Worm (Caenorhabditis elegans) whole organism, young adult: ENCODE measurements around the gene elt-6.

Experiments used
- B0019.2 ChIP-seq: fragments of 200-800 bp; sonication (Bioruptor generic); conservative IDR thresholded peaks from 2 replicates; pipeline ENCODE4 v1.3.6; 2022; ENCODE audit warnings: missing genetic modification reagents, missing genetic modification characterization, missing compliant biosample characterization
- B0035.1 ChIP-seq: sonication (generic microtip); optimal IDR thresholded peaks from 2 replicates; lab custom pipeline; 2016; ENCODE audit warnings: missing genetic modification characterization, mild to moderate bottlenecking, missing compliant biosample characterization, missing genotype, missing genetic modification reagents
- B0261.1 ChIP-seq: sonication (generic microtip); optimal IDR thresholded peaks from 2 replicates; lab custom pipeline; 2016; ENCODE audit warnings: mild to moderate bottlenecking, missing genetic modification characterization, moderate library complexity, missing compliant biosample characterization
- B0336.3 ChIP-seq: fragments of 200-800 bp; sonication (Bioruptor generic); IDR thresholded peaks from 2 replicates; pipeline ENCODE4 v1.3.6; 2022; ENCODE audit warnings: missing genetic modification characterization, missing compliant biosample characterization
- F10E7.11 ChIP-seq: sonication (generic microtip); optimal IDR thresholded peaks from 2 replicates; lab custom pipeline; 2017; ENCODE audit warnings: mild to moderate bottlenecking, missing genetic modification characterization, moderate library complexity, missing compliant biosample characterization
- F52B5.7 ChIP-seq: sonication (generic microtip); optimal IDR thresholded peaks from 2 replicates; lab custom pipeline; 2016; ENCODE audit warnings: mild to moderate bottlenecking, missing genetic modification characterization, missing compliant biosample characterization
- F55B11.4 ChIP-seq: sonication (generic microtip); optimal IDR thresholded peaks from 2 replicates; lab custom pipeline; 2016; ENCODE audit warnings: missing compliant biosample characterization, missing genetic modification characterization, borderline replicate concordance; ENCODE audit not compliant: insufficient read depth
- F57C9.4 ChIP-seq: sonication (generic microtip); optimal IDR thresholded peaks from 2 replicates; lab custom pipeline; 2017; ENCODE audit warnings: mild to moderate bottlenecking, missing genetic modification characterization, missing compliant biosample characterization
- Y53F4B.3 ChIP-seq: fragments of 200-800 bp; sonication (Bioruptor generic); IDR thresholded peaks from 2 replicates; pipeline ENCODE4 v1.3.6; 2022; ENCODE audit warnings: missing genetic modification reagents, missing genetic modification characterization, missing compliant biosample characterization
- Y79H2A.3 ChIP-seq: fragments of 200-800 bp; sonication (Bioruptor generic); conservative IDR thresholded peaks from 2 replicates; pipeline ENCODE4 v1.3.6; 2022; ENCODE audit warnings: missing genetic modification reagents, missing genetic modification characterization, missing compliant biosample characterization
- Y95B8A.8 ChIP-seq: fragments of 200-800 bp; sonication (Bioruptor generic); IDR thresholded peaks from 2 replicates; pipeline ENCODE4 v1.3.6; 2022; ENCODE audit warnings: missing genetic modification reagents, missing genetic modification characterization, missing compliant biosample characterization
- ZK185.1 ChIP-seq: sonication (generic microtip); optimal IDR thresholded peaks from 2 replicates; lab custom pipeline; 2016; ENCODE audit warnings: mild to moderate bottlenecking, missing genetic modification characterization, missing compliant biosample characterization; ENCODE audit not compliant: poor library complexity, severe bottlenecking
- aptf-2 ChIP-seq: fragments of 200-800 bp; sonication (Bioruptor generic); conservative IDR thresholded peaks from 2 replicates; pipeline ENCODE4 v1.3.6; 2022; ENCODE audit warnings: missing genetic modification reagents, missing genetic modification characterization, missing compliant biosample characterization
- ccch-3 ChIP-seq: fragments of 200-800 bp; sonication (Bioruptor generic); optimal IDR thresholded peaks from 2 replicates; lab custom pipeline; 2018; ENCODE audit warnings: mild to moderate bottlenecking, missing genetic modification characterization, missing compliant biosample characterization
- ceh-27 ChIP-seq: fragments of 200-800 bp; sonication (Bioruptor generic); optimal IDR thresholded peaks from 2 replicates; lab custom pipeline; 2018; ENCODE audit warnings: mild to moderate bottlenecking, missing genetic modification characterization, moderate library complexity, missing compliant biosample characterization
- ceh-58 ChIP-seq: fragments of 200-800 bp; sonication (Bioruptor generic); IDR thresholded peaks from 2 replicates; pipeline ENCODE4 v1.3.6; 2022; ENCODE audit warnings: missing genetic modification characterization, missing compliant biosample characterization
- ceh-79 ChIP-seq: sonication (generic microtip); optimal IDR thresholded peaks from 2 replicates; lab custom pipeline; 2017; ENCODE audit warnings: mild to moderate bottlenecking, missing genetic modification characterization, missing compliant biosample characterization
- ceh-91 ChIP-seq: fragments of 200-800 bp; sonication (Bioruptor generic); IDR thresholded peaks from 2 replicates; pipeline ENCODE4 v1.3.6; 2022; ENCODE audit warnings: missing genetic modification reagents, missing genetic modification characterization, missing compliant biosample characterization
- chd-7 ChIP-seq: sonication (generic microtip); optimal IDR thresholded peaks from 2 replicates; lab custom pipeline; 2016; ENCODE audit warnings: mild to moderate bottlenecking, missing genetic modification characterization, moderate library complexity, missing compliant biosample characterization
- dox-1 ChIP-seq: fragments of 200-800 bp; sonication (Bioruptor generic); IDR thresholded peaks from 2 replicates; pipeline ENCODE4 v1.3.6; 2022; ENCODE audit warnings: missing genetic modification reagents, missing genetic modification characterization, missing compliant biosample characterization
- egl-44 ChIP-seq: fragments of 200-800 bp; sonication (Bioruptor generic); IDR thresholded peaks from 2 replicates; pipeline ENCODE4 v1.3.6; 2022; ENCODE audit warnings: missing genetic modification reagents, missing genetic modification characterization, missing compliant biosample characterization
- egrh-3 ChIP-seq: fragments of 200-800 bp; sonication (Bioruptor generic); IDR thresholded peaks from 2 replicates; pipeline ENCODE4 v1.3.6; 2022; ENCODE audit warnings: missing genetic modification reagents, missing genetic modification characterization, missing compliant biosample characterization
- ekl-4 ChIP-seq: fragments of 200-800 bp; sonication (Bioruptor generic); IDR thresholded peaks from 2 replicates; pipeline ENCODE4 v1.3.6; 2022; ENCODE audit warnings: missing genetic modification reagents, missing genetic modification characterization, missing compliant biosample characterization
- hmg-1.2 ChIP-seq: fragments of 200-800 bp; sonication (Bioruptor generic); IDR thresholded peaks from 2 replicates; pipeline ENCODE4 v1.3.6; 2022; ENCODE audit warnings: missing genetic modification reagents, missing genetic modification characterization, missing compliant biosample characterization
- hmg-20 ChIP-seq: fragments of 200-800 bp; sonication (Bioruptor generic); IDR thresholded peaks from 2 replicates; pipeline ENCODE4 v1.3.6; 2022; ENCODE audit warnings: missing genetic modification reagents, missing genetic modification characterization, missing compliant biosample characterization
- let-607 ChIP-seq, 2 experiments: fragments of 200-800 bp in 1 of 2; sonication (Bioruptor generic) in 1 of 2; sonication (generic microtip) in 1 of 2; optimal IDR thresholded peaks; 2 replicates each; lab custom pipeline; 2016 to 2018; ENCODE audit warnings: mild to moderate bottlenecking in 2 of 2, missing compliant biosample characterization in 2 of 2, missing genetic modification characterization in 2 of 2, moderate library complexity in 2 of 2, missing genotype in 1 of 2
- lin-35 ChIP-seq, 3 experiments: fragments of 150-350 bp in 2 of 3; sonication (generic microtip) in 1 of 3; optimal IDR thresholded peaks; 2 replicates each; lab custom pipeline; 2014 to 2018; ENCODE audit warnings: missing biosample characterization in 3 of 3, missing genetic modification characterization in 3 of 3, missing genetic modification reagents in 3 of 3
- lsy-27 ChIP-seq: sonication (generic microtip); optimal IDR thresholded peaks from 2 replicates; lab custom pipeline; 2017; ENCODE audit warnings: missing genetic modification characterization, mild to moderate bottlenecking, missing compliant biosample characterization, antibody characterized with exemption, missing genotype, borderline replicate concordance; ENCODE audit not compliant: insufficient read depth
- madf-3 ChIP-seq: fragments of 200-800 bp; sonication (Bioruptor generic); IDR thresholded peaks from 2 replicates; pipeline ENCODE4 v1.3.6; 2022; ENCODE audit warnings: missing genetic modification reagents, missing genetic modification characterization, missing compliant biosample characterization
- mcd-1 ChIP-seq: fragments of 200-800 bp; sonication (Bioruptor generic); IDR thresholded peaks from 2 replicates; pipeline ENCODE4 v1.3.6; 2022; ENCODE audit warnings: missing genetic modification reagents, missing genetic modification characterization, missing compliant biosample characterization
- mes-4 ChIP-seq: sonication (generic microtip); optimal IDR thresholded peaks from 2 replicates; lab custom pipeline; 2016; ENCODE audit warnings: missing genotype, missing genetic modification characterization, missing compliant biosample characterization
- mxl-1 ChIP-seq: sonication (generic microtip); optimal IDR thresholded peaks from 2 replicates; lab custom pipeline; 2016; ENCODE audit warnings: missing genetic modification characterization, missing compliant biosample characterization
- nfya-2 ChIP-seq: fragments of 200-800 bp; sonication (Bioruptor generic); IDR thresholded peaks from 2 replicates; pipeline ENCODE4 v1.3.6; 2022; ENCODE audit warnings: missing genetic modification reagents, missing genetic modification characterization, missing compliant biosample characterization
- nfyb-1 ChIP-seq: fragments of 200-800 bp; sonication (Bioruptor generic); IDR thresholded peaks from 2 replicates; pipeline ENCODE4 v1.3.6; 2022; ENCODE audit warnings: missing genetic modification reagents, missing genetic modification characterization, missing compliant biosample characterization
- nhr-80 ChIP-seq: sonication (generic microtip); optimal IDR thresholded peaks from 2 replicates; lab custom pipeline; 2016; ENCODE audit warnings: missing genetic modification characterization, missing compliant biosample characterization
- nhr-90 ChIP-seq: sonication (generic microtip); optimal IDR thresholded peaks from 2 replicates; lab custom pipeline; 2016; ENCODE audit warnings: missing genotype, mild to moderate bottlenecking, missing genetic modification characterization, missing compliant biosample characterization
- pbrm-1 ChIP-seq: fragments of 200-800 bp; sonication (Bioruptor generic); IDR thresholded peaks from 2 replicates; pipeline ENCODE4 v1.3.6; 2022; ENCODE audit warnings: missing genetic modification reagents, missing genetic modification characterization, missing compliant biosample characterization
- rec-8 ChIP-seq, 2 experiments: sonication (generic microtip); optimal IDR thresholded peaks; 2 replicates each; lab custom pipeline; 2016; ENCODE audit warnings: mild to moderate bottlenecking in 2 of 2, missing genetic modification characterization in 2 of 2, missing genetic modification reagents in 2 of 2, missing genotype in 2 of 2, missing biosample characterization in 1 of 2, missing compliant biosample characterization in 1 of 2, moderate library complexity in 1 of 2
- snpc-3.4 ChIP-seq: sonication (generic microtip); optimal IDR thresholded peaks from 2 replicates; lab custom pipeline; 2017; ENCODE audit warnings: missing genetic modification characterization, mild to moderate bottlenecking, missing compliant biosample characterization, antibody characterized with exemption, moderate library complexity, missing genotype, missing genetic modification reagents
- somi-1 ChIP-seq: fragments of 200-800 bp; sonication (Bioruptor generic); optimal IDR thresholded peaks from 2 replicates; lab custom pipeline; 2018; ENCODE audit warnings: mild to moderate bottlenecking, missing genetic modification characterization, missing compliant biosample characterization
- unc-62 ChIP-seq: fragments of 150-350 bp; optimal IDR thresholded peaks from 2 replicates; lab custom pipeline; 2014; ENCODE audit warnings: missing biosample characterization, missing genetic modification reagents, missing genetic modification characterization
- zfh-2 ChIP-seq: fragments of 200-800 bp; sonication (Bioruptor generic); conservative IDR thresholded peaks from 2 replicates; pipeline ENCODE4 v1.3.6; 2022; ENCODE audit warnings: missing genetic modification reagents, missing genetic modification characterization, missing compliant biosample characterization
- ztf-25 ChIP-seq: fragments of 200-800 bp; sonication (Bioruptor generic); IDR thresholded peaks from 2 replicates; pipeline ENCODE4 v1.3.6; 2022; ENCODE audit warnings: missing genetic modification reagents, missing genetic modification characterization, missing compliant biosample characterization
- ztf-28 ChIP-seq: fragments of 200-800 bp; sonication (Bioruptor generic); IDR thresholded peaks from 2 replicates; pipeline ENCODE4 v1.3.6; 2022; ENCODE audit warnings: missing genetic modification reagents, missing genetic modification characterization, missing compliant biosample characterization
- ztf-3 ChIP-seq: fragments of 200-800 bp; sonication (Bioruptor generic); optimal IDR thresholded peaks from 2 replicates; lab custom pipeline; 2018; ENCODE audit warnings: mild to moderate bottlenecking, missing genetic modification characterization, missing compliant biosample characterization

elt-6 gene

DNA sequence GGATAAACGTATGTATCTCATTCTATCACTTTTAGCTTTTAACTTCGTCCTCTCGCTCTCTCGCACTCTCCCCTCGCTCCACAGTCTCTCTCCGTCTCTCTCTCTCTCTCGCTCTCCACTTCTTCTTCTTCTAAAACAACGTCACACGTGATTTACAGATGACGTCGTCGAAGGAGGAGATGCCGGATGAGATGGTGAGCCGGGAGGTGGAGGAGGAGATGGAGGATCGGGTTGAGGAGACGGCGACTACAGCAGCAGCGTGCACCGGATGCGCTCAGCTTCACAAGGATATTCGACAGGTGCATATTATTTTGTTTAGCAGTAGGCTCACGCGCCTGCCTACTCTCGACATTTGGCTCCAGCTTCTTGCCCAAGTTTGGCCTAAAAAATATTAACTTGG lies at the start of gene elt-6:
TSS of gene elt-6 (plus strand) at position 159 of the 400 bp plus-strand sequence.
- no peak for TF ChIP-seq F55B11.4 (tag; lab: Kevin White, UChicago)
- TF ChIP-seq ceh-27 (GFP tag; lab: Kevin White, UChicago), result no peak
- no peak for TF ChIP-seq let-607 (tag; optimal IDR thresholded peaks at IDR 0.05; lab: Kevin White, UChicago)
- TF ChIP-seq rec-8 (tag; optimal IDR thresholded peaks at IDR 0.05; lab: Kevin White, UChicago), result no peak
- peak; percentile 15 for TF ChIP-seq chd-7 (tag; lab: Kevin White, UChicago)
- TF ChIP-seq B0035.1, result no peak
- TF ChIP-seq F57C9.4, result no peak
- 0 out of 2 replicates have a peak, but pooled peaks have one; percentile 40 for TF ChIP-seq egrh-3
- TF ChIP-seq B0261.1 (tag; lab: Kevin White, UChicago), result no peak
- no peak for TF ChIP-seq snpc-3.4
- no peak for TF ChIP-seq B0336.3 (GFP tag; lab: Robert Waterston, UW)
- TF ChIP-seq pbrm-1 (GFP tag; lab: Robert Waterston, UW), result no peak
- TF ChIP-seq hmg-1.2 (GFP tag; lab: Robert Waterston, UW), result peak; percentile 31; the same call in 1 of the 2 replicates
- TF ChIP-seq dox-1, result no peak
- TF ChIP-seq hmg-20 (GFP tag; lab: Robert Waterston, UW), result no peak
- TF ChIP-seq ceh-58, result no peak
- TF ChIP-seq somi-1 (GFP tag; lab: Kevin White, UChicago), result no peak
- no peak for TF ChIP-seq ztf-25 (GFP tag; lab: Robert Waterston, UW)
- no peak for TF ChIP-seq madf-3 (GFP tag; lab: Robert Waterston, UW)
- peak; percentile 75 for TF ChIP-seq zfh-2
- no peak for TF ChIP-seq F10E7.11 (tag; lab: Kevin White, UChicago)
- no peak for TF ChIP-seq F52B5.7 (tag; lab: Kevin White, UChicago)
- no peak for TF ChIP-seq ccch-3 (GFP tag; lab: Kevin White, UChicago)

DNA sequence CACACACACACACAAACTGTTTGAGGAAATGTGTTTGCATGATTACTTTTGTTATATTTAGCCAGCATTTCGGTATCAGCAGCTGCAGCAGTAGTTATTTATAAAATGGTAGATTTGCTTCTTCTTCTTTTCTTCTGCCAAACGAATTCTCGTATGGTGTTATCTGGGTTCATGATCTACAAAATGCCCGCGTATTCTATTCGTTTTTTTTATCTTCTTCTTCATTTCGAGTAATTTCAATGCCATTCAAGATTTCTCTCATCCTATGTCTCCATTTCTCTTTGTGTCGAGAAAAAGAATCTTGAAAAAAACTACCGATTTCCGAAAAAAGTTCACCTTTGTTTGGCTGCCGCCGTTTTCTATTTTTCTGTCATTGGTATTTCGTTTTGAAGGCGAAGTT lies 48.8 kb upstream of the elt-6 start:
- TF ChIP-seq nhr-80 (tag; lab: Kevin White, UChicago), result no peak
- no peak for TF ChIP-seq aptf-2 (GFP tag; lab: Robert Waterston, UW)
- no peak for TF ChIP-seq mxl-1 (tag; lab: Kevin White, UChicago)
- no peak for TF ChIP-seq F57C9.4
- TF ChIP-seq Y79H2A.3, result no peak
- TF ChIP-seq ceh-79 (tag; lab: Kevin White, UChicago), result no peak
- no peak for TF ChIP-seq nfyb-1 (GFP tag; lab: Robert Waterston, UW)
- no peak for TF ChIP-seq ZK185.1 (tag; lab: Kevin White, UChicago)
- TF ChIP-seq somi-1 (GFP tag; lab: Kevin White, UChicago), result no peak

DNA sequence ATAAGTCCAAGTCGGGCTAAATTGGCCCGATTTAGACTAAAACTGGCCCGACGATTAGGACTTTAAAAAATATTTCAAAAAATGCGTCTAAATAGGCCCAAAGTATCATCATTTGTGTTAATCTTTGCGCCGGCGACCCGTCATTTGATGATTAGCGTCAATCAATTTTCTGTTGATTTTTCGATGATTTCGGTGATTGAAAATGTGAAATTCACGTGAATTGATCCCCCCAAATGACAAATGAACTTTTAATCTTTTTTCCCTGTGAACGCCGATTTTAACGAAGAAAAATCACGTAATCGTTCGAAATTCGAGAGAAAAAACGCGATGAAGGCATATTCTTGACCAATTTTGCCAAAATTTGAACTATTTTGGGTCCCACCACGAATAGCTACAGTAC lies 45.7 kb upstream of the elt-6 start:
- TF ChIP-seq mes-4 (tag; lab: Kevin White, UChicago), result no peak
- TF ChIP-seq ztf-28, result no peak
- TF ChIP-seq egl-44 (GFP tag; lab: Robert Waterston, UW), result no peak
- TF ChIP-seq nhr-90 (tag; lab: Kevin White, UChicago), result no peak
- no peak for TF ChIP-seq F55B11.4 (tag; lab: Kevin White, UChicago)
- TF ChIP-seq aptf-2 (GFP tag; lab: Robert Waterston, UW), result no peak
- no peak for TF ChIP-seq ceh-91
- TF ChIP-seq mcd-1 (GFP tag; lab: Robert Waterston, UW), result no peak
- TF ChIP-seq unc-62 (GFP tag; lab: Kevin White, UChicago), result no peak
- no peak for TF ChIP-seq Y95B8A.8 (GFP tag; lab: Robert Waterston, UW)
- no peak for TF ChIP-seq ccch-3 (GFP tag; lab: Kevin White, UChicago)
- TF ChIP-seq rec-8 (tag; optimal IDR thresholded peaks at IDR 0.05; lab: Kevin White, UChicago), result no peak
- TF ChIP-seq ztf-3 (GFP tag; lab: Kevin White, UChicago), result no peak
- no peak for TF ChIP-seq Y53F4B.3 (GFP tag; lab: Robert Waterston, UW)
- no peak for TF ChIP-seq somi-1 (GFP tag; lab: Kevin White, UChicago)
- TF ChIP-seq ekl-4 (GFP tag; lab: Robert Waterston, UW), result no peak
- no peak for TF ChIP-seq B0019.2 (GFP tag; lab: Robert Waterston, UW)
- no peak for TF ChIP-seq lsy-27 (tag; lab: Kevin White, UChicago)
- no peak for TF ChIP-seq nfya-2 (GFP tag; lab: Robert Waterston, UW)
- TF ChIP-seq lin-35 (GFP tag; optimal IDR thresholded peaks at IDR 0.05; lab: Kevin White, UChicago), result no peak
- TF ChIP-seq, all 124 proteins: peak for 0
